Fruit fly (Drosophila melanogaster) whole organism, embryonic: ENCODE measurements around the gene Shal.
A peak's percentile ranks its signal among the peaks of the same experiment; 100 is the strongest.

Experiments
- B-H2 ChIP-seq: fragments of 200-800 bp; sonication (Bioruptor generic); optimal IDR thresholded peaks from 2 replicates; lab custom pipeline; 2018; ENCODE audit warnings: missing biosample characterization, mild to moderate bottlenecking, missing genetic modification characterization
- CG10267 ChIP-seq: fragments of 200-800 bp; sonication (Bioruptor generic); optimal IDR thresholded peaks from 2 replicates; lab custom pipeline; 2018; ENCODE audit warnings: missing biosample characterization, mild to moderate bottlenecking, missing genetic modification characterization, moderate library complexity
- CG10654 ChIP-seq: fragments of 200-800 bp; sonication (Bioruptor generic); optimal IDR thresholded peaks from 2 replicates; lab custom pipeline; 2016; ENCODE audit warnings: missing biosample characterization, missing genetic modification characterization
- CG11456 ChIP-seq: fragments of 200-800 bp; sonication (Bioruptor generic); IDR thresholded peaks from 3 replicates; pipeline ENCODE4 v1.3.6; 2022; ENCODE audit warnings: missing biosample characterization, missing genetic modification characterization
- CG12155 ChIP-seq: fragments of 200-800 bp; sonication (Bioruptor generic); optimal IDR thresholded peaks from 3 replicates; lab custom pipeline; 2016; ENCODE audit warnings: missing biosample characterization, missing genetic modification characterization
- CG12391 ChIP-seq: fragments of 200-800 bp; sonication (Bioruptor generic); optimal IDR thresholded peaks from 3 replicates; lab custom pipeline; 2018; ENCODE audit warnings: missing biosample characterization, mild to moderate bottlenecking, missing genetic modification characterization, moderate library complexity
- CG12744 ChIP-seq: fragments of 200-800 bp; sonication (Bioruptor generic); optimal IDR thresholded peaks from 2 replicates; lab custom pipeline; 2016; ENCODE audit warnings: missing biosample characterization, missing genetic modification characterization
- CG12769 ChIP-seq: fragments of 200-800 bp; sonication (Bioruptor generic); optimal IDR thresholded peaks from 2 replicates; lab custom pipeline; 2019; ENCODE audit warnings: missing biosample characterization, mild to moderate bottlenecking, missing genetic modification characterization, moderate library complexity
- CG13424 ChIP-seq: fragments of 200-800 bp; sonication (Bioruptor generic); optimal IDR thresholded peaks from 2 replicates; lab custom pipeline; 2019; ENCODE audit warnings: missing biosample characterization, mild to moderate bottlenecking, missing genetic modification characterization, moderate library complexity
- CG17829 ChIP-seq: fragments of 200-800 bp; optimal IDR thresholded peaks from 2 replicates; lab custom pipeline; 2019; ENCODE audit warnings: missing biosample characterization, mild to moderate bottlenecking, missing genetic modification characterization, moderate library complexity
- CG18619 ChIP-seq: fragments of 200-800 bp; sonication (Bioruptor generic); optimal IDR thresholded peaks from 3 replicates; lab custom pipeline; 2017; ENCODE audit warnings: missing biosample characterization, mild to moderate bottlenecking, missing genetic modification characterization
- CG30020 ChIP-seq: fragments of 200-800 bp; optimal IDR thresholded peaks from 2 replicates; lab custom pipeline; 2019; ENCODE audit warnings: missing biosample characterization, mild to moderate bottlenecking, missing genetic modification characterization, moderate library complexity
- CG32767 ChIP-seq: fragments of 200-800 bp; sonication (Bioruptor generic); IDR thresholded peaks from 2 replicates; pipeline ENCODE4 v1.3.6; 2022; ENCODE audit warnings: missing biosample characterization, missing genetic modification characterization
- CG34422 ChIP-seq: fragments of 200-800 bp; sonication (Bioruptor generic); IDR thresholded peaks from 3 replicates; pipeline ENCODE4 v1.3.6; 2022; ENCODE audit warnings: missing biosample characterization, missing genetic modification characterization
- CG4360 ChIP-seq: fragments of 200-800 bp; sonication (Bioruptor generic); IDR thresholded peaks from 2 replicates; pipeline ENCODE4 v1.3.6; 2022; ENCODE audit warnings: missing biosample characterization, missing genetic modification characterization
- CG4707 ChIP-seq: fragments of 200-800 bp; sonication (Bioruptor generic); optimal IDR thresholded peaks from 2 replicates; lab custom pipeline; 2018; ENCODE audit warnings: missing biosample characterization, mild to moderate bottlenecking, missing genetic modification characterization, moderate library complexity
- CG6765 ChIP-seq: fragments of 200-800 bp; sonication (Bioruptor generic); optimal IDR thresholded peaks from 3 replicates; lab custom pipeline; 2017; ENCODE audit warnings: missing biosample characterization, mild to moderate bottlenecking, missing genetic modification characterization
- CG7271 ChIP-seq: fragments of 200-800 bp; sonication (Bioruptor generic); optimal IDR thresholded peaks from 2 replicates; lab custom pipeline; 2018; ENCODE audit warnings: missing biosample characterization, mild to moderate bottlenecking, missing genetic modification characterization, moderate library complexity
- CG8290 ChIP-seq, 3 experiments: fragments of 200-800 bp; sonication (Bioruptor generic); optimal IDR thresholded peaks; 2 replicates each; lab custom pipeline; 2016 to 2019; ENCODE audit warnings: missing biosample characterization in 3 of 3, missing genetic modification characterization in 3 of 3, mild to moderate bottlenecking in 2 of 3, moderate library complexity in 1 of 3
- CrebB ChIP-seq: fragments of 200-800 bp; sonication (Bioruptor generic); optimal IDR thresholded peaks from 3 replicates; lab custom pipeline; 2018; ENCODE audit warnings: missing biosample characterization, mild to moderate bottlenecking, missing genetic modification characterization
- Dip3 ChIP-seq: fragments of 200-800 bp; sonication (Bioruptor generic); optimal IDR thresholded peaks from 3 replicates; lab custom pipeline; 2016; ENCODE audit warnings: missing biosample characterization, missing genetic modification characterization
- Dref ChIP-seq: fragments of 200-800 bp; sonication (Bioruptor generic); IDR thresholded peaks from 2 replicates; pipeline ENCODE4 v1.3.6; 2022; ENCODE audit warnings: missing biosample characterization, missing genetic modification characterization
- Fer1 ChIP-seq: fragments of 200-800 bp; sonication (Bioruptor generic); optimal IDR thresholded peaks from 2 replicates; lab custom pipeline; 2017; ENCODE audit warnings: missing biosample characterization, mild to moderate bottlenecking, missing genetic modification characterization
- Gug ChIP-seq: fragments of 200-800 bp; sonication (Bioruptor generic); IDR thresholded peaks from 4 replicates; pipeline ENCODE4 v1.3.6; 2022; ENCODE audit warnings: missing biosample characterization, missing genetic modification characterization
- H2.0 ChIP-seq: fragments of 200-800 bp; sonication (Bioruptor generic); IDR thresholded peaks from 2 replicates; pipeline ENCODE4 v1.3.6; 2022; ENCODE audit warnings: missing biosample characterization, missing genetic modification characterization
- HLH4C ChIP-seq: fragments of 200-800 bp; sonication (Bioruptor generic); IDR thresholded peaks from 3 replicates; pipeline ENCODE4 v1.3.6; 2022; ENCODE audit warnings: missing biosample characterization, missing genetic modification characterization; ENCODE audit not compliant: partially characterized antibody
- Hey ChIP-seq: fragments of 200-800 bp; sonication (Bioruptor generic); optimal IDR thresholded peaks from 3 replicates; lab custom pipeline; 2018; ENCODE audit warnings: missing biosample characterization, mild to moderate bottlenecking, missing genetic modification characterization
- Lhr ChIP-seq: fragments of 200-800 bp; sonication (Bioruptor generic); optimal IDR thresholded peaks from 3 replicates; lab custom pipeline; 2017; ENCODE audit warnings: mild to moderate bottlenecking, missing biosample characterization, missing genetic modification reagents, missing genetic modification characterization
- NfI ChIP-seq: fragments of 200-800 bp; sonication (Bioruptor generic); optimal IDR thresholded peaks from 3 replicates; lab custom pipeline; 2018; ENCODE audit warnings: missing biosample characterization, mild to moderate bottlenecking, missing genetic modification characterization, moderate library complexity
- Oaz ChIP-seq: fragments of 200-800 bp; sonication (Bioruptor generic); IDR thresholded peaks from 2 replicates; pipeline ENCODE4 v1.3.6; 2022; ENCODE audit warnings: missing biosample characterization, missing genetic modification characterization
- Poxn ChIP-seq: fragments of 200-800 bp; sonication (Bioruptor generic); IDR thresholded peaks from 2 replicates; pipeline ENCODE4 v1.3.6; 2022; ENCODE audit warnings: missing biosample characterization, missing genetic modification characterization
- Sin3A ChIP-seq: fragments of >200 bp; optimal IDR thresholded peaks from 2 replicates; lab custom pipeline; 2018
- Sry-δ ChIP-seq: fragments of 200-800 bp; sonication (Bioruptor generic); optimal IDR thresholded peaks from 2 replicates; lab custom pipeline; 2016; ENCODE audit warnings: missing biosample characterization, missing genetic modification characterization
- cad ChIP-seq: fragments of >200 bp; optimal IDR thresholded peaks from 2 replicates; lab custom pipeline; 2017; ENCODE audit warnings: missing biosample characterization, missing genetic modification characterization
- chif ChIP-seq, 2 experiments: fragments of 200-800 bp; sonication (Bioruptor generic); optimal IDR thresholded peaks; 3 replicates each; lab custom pipeline; 2016; ENCODE audit warnings: missing biosample characterization in 2 of 2, missing genetic modification characterization in 2 of 2
- chn ChIP-seq: fragments of 200-800 bp; sonication (Bioruptor generic); optimal IDR thresholded peaks from 2 replicates; lab custom pipeline; 2016; ENCODE audit warnings: missing biosample characterization, missing genetic modification characterization
- croc ChIP-seq: fragments of 200-800 bp; sonication (Bioruptor generic); conservative IDR thresholded peaks from 3 replicates; pipeline ENCODE4 v1.3.6; 2022; ENCODE audit warnings: missing biosample characterization, missing genetic modification characterization
- danr ChIP-seq: fragments of 200-800 bp; sonication (Bioruptor generic); IDR thresholded peaks from 2 replicates; pipeline ENCODE4 v1.3.6; 2022; ENCODE audit warnings: missing biosample characterization, missing genetic modification characterization
- fu2 ChIP-seq: fragments of 200-800 bp; sonication (Bioruptor generic); optimal IDR thresholded peaks from 2 replicates; lab custom pipeline; 2016; ENCODE audit warnings: missing biosample characterization, missing genetic modification characterization
- gce ChIP-seq: fragments of 200-800 bp; sonication (Bioruptor generic); IDR thresholded peaks from 3 replicates; pipeline ENCODE4 v1.3.6; 2022; ENCODE audit warnings: missing biosample characterization, missing genetic modification characterization
- klu ChIP-seq: fragments of 200-800 bp; sonication (Bioruptor generic); IDR thresholded peaks from 2 replicates; pipeline ENCODE4 v1.3.6; 2022; ENCODE audit warnings: missing biosample characterization, missing genetic modification characterization
- mam ChIP-seq: fragments of 200-800 bp; sonication (Bioruptor generic); optimal IDR thresholded peaks from 3 replicates; lab custom pipeline; 2016; ENCODE audit warnings: missing biosample characterization, missing genetic modification characterization
- p53 ChIP-seq: fragments of 200-800 bp; sonication (Bioruptor generic); optimal IDR thresholded peaks from 2 replicates; lab custom pipeline; 2016; ENCODE audit warnings: missing biosample characterization, missing genetic modification characterization
- pfk ChIP-seq: fragments of 200-800 bp; sonication (Bioruptor generic); optimal IDR thresholded peaks from 2 replicates; lab custom pipeline; 2018; ENCODE audit warnings: missing biosample characterization, mild to moderate bottlenecking, missing genetic modification characterization, moderate library complexity
- seq ChIP-seq: fragments of 200-800 bp; sonication (Bioruptor generic); IDR thresholded peaks from 2 replicates; pipeline ENCODE4 v1.3.6; 2022; ENCODE audit warnings: missing biosample characterization, missing genetic modification characterization
- shn ChIP-seq: fragments of 200-800 bp; sonication (Bioruptor generic); optimal IDR thresholded peaks from 3 replicates; lab custom pipeline; 2016; ENCODE audit warnings: missing biosample characterization, missing genetic modification characterization
- sim ChIP-seq: fragments of 200-800 bp; sonication (Bioruptor generic); IDR thresholded peaks from 2 replicates; pipeline ENCODE4 v1.3.6; 2022; ENCODE audit warnings: missing biosample characterization, missing genetic modification characterization
- sna ChIP-seq: fragments of 200-800 bp; sonication (Bioruptor generic); IDR thresholded peaks from 2 replicates; pipeline ENCODE4 v1.3.6; 2022; ENCODE audit warnings: missing biosample characterization, missing genetic modification characterization; ENCODE audit not compliant: partially characterized antibody
- unpg ChIP-seq: fragments of 200-800 bp; sonication (Bioruptor generic); optimal IDR thresholded peaks from 3 replicates; lab custom pipeline; 2018; ENCODE audit warnings: missing biosample characterization, mild to moderate bottlenecking, missing genetic modification characterization, moderate library complexity
- vvl ChIP-seq: fragments of 200-800 bp; sonication (Bioruptor generic); IDR thresholded peaks from 2 replicates; pipeline ENCODE4 v1.3.6; 2022; ENCODE audit warnings: missing biosample characterization, missing genetic modification characterization
- zen ChIP-seq: fragments of 200-800 bp; sonication (Bioruptor generic); optimal IDR thresholded peaks from 3 replicates; lab custom pipeline; 2018; ENCODE audit warnings: missing biosample characterization, mild to moderate bottlenecking, missing genetic modification characterization, moderate library complexity

Shal gene

dm6 chr3L:19590422-19590821 is 6.1 kb upstream of the Shal start, which contains the start of gene CG14100 (continued):
- TF ChIP-seq pfk = peak; percentile 91
- TF ChIP-seq croc = peak; percentile 100
- TF ChIP-seq p53 (GFP tag; lab: Kevin White, UChicago) = peak; percentile 100
- TF ChIP-seq CG13424 (tag; lab: Kevin White, UChicago) = peak; percentile 100
- peak; percentile 100 for TF ChIP-seq CG12155 (GFP tag; lab: Kevin White, UChicago)
- TF ChIP-seq CG12744 (GFP tag; lab: Kevin White, UChicago) = peak; percentile 100
- TF ChIP-seq CG10654 (GFP tag; lab: Kevin White, UChicago) = peak; percentile 100
- TF ChIP-seq cad (GFP tag; lab: Kevin White, UChicago) = no peak
- peak; percentile 100 for TF ChIP-seq klu
- TF ChIP-seq CG6765 (GFP tag; lab: Kevin White, UChicago) = peak; percentile 100
- peak; percentile 100 for TF ChIP-seq CG11456 (GFP tag; lab: Robert Waterston, UW)
- TF ChIP-seq gce (GFP tag; lab: Robert Waterston, UW) = peak; percentile 100
- TF ChIP-seq Sin3A (lab: Kevin White, UChicago) = peak; percentile 11
- TF ChIP-seq CG12769 (tag; lab: Kevin White, UChicago) = peak; percentile 100
- TF ChIP-seq Sry-δ = peak; percentile 94
- TF ChIP-seq CrebB (tag; lab: Kevin White, UChicago) = peak; percentile 100
- peak; percentile 100 for TF ChIP-seq Poxn (GFP tag; lab: Robert Waterston, UW)
- TF ChIP-seq unpg (GFP tag; lab: Kevin White, UChicago) = peak; percentile 100
- peak; percentile 100 for TF ChIP-seq chif (GFP tag; optimal IDR thresholded peaks at IDR 0.05; lab: Kevin White, UChicago)
- no peak for TF ChIP-seq sna (GFP tag; lab: Robert Waterston, UW)
- peak; percentile 100 for TF ChIP-seq danr (GFP tag; lab: Robert Waterston, UW)
- peak; percentile 98 for TF ChIP-seq CG4360 (GFP tag; lab: Robert Waterston, UW)
- TF ChIP-seq shn (GFP tag; lab: Kevin White, UChicago) = peak; percentile 100
- peak; percentile 100 for TF ChIP-seq CG10267 (tag; lab: Kevin White, UChicago)
- TF ChIP-seq CG17829 (tag; lab: Kevin White, UChicago) = peak; percentile 100
- TF ChIP-seq CG34422 (GFP tag; lab: Robert Waterston, UW) = peak; percentile 100
- TF ChIP-seq Hey (tag; lab: Kevin White, UChicago) = peak; percentile 100
- TF ChIP-seq HLH4C (GFP tag; lab: Robert Waterston, UW) = no peak
- TF ChIP-seq Oaz (GFP tag; lab: Robert Waterston, UW) = peak; percentile 100
- peak; percentile 100 for TF ChIP-seq zen (tag; lab: Kevin White, UChicago)
- peak; percentile 100 for TF ChIP-seq CG8290 (GFP tag; optimal IDR thresholded peaks at IDR 0.05; lab: Kevin White, UChicago)
- TF ChIP-seq CG8290 (tag; optimal IDR thresholded peaks at IDR 0.05; lab: Kevin White, UChicago) = peak; percentile 100
- peak; percentile 100 for TF ChIP-seq CG12391 (tag; lab: Kevin White, UChicago)
- TF ChIP-seq Gug (GFP tag; lab: Robert Waterston, UW) = peak; percentile 100
- TF ChIP-seq CG18619 = peak; percentile 100
- TF ChIP-seq NfI (GFP tag; lab: Kevin White, UChicago) = peak; percentile 100
- TF ChIP-seq Lhr = peak; percentile 100
- TF ChIP-seq vvl (GFP tag; lab: Robert Waterston, UW) = peak; percentile 100
- peak; percentile 100 for TF ChIP-seq Dip3 (GFP tag; lab: Kevin White, UChicago)
- peak; percentile 100 for TF ChIP-seq Fer1 (GFP tag; lab: Kevin White, UChicago)
- TF ChIP-seq CG32767 (GFP tag; lab: Robert Waterston, UW) = peak; percentile 100
- TF ChIP-seq B-H2 (GFP tag; lab: Kevin White, UChicago) = peak; percentile 100
- peak; percentile 100 for TF ChIP-seq sim
- TF ChIP-seq seq (GFP tag; lab: Robert Waterston, UW) = peak; percentile 100
- peak; percentile 69 for TF ChIP-seq Dref
- peak; percentile 100 for TF ChIP-seq CG7271 (tag; lab: Kevin White, UChicago)
- peak; percentile 100 for TF ChIP-seq mam (GFP tag; lab: Kevin White, UChicago)
- TF ChIP-seq H2.0 (GFP tag; lab: Robert Waterston, UW) = peak; percentile 100
- TF ChIP-seq chn (GFP tag; lab: Kevin White, UChicago) = peak; percentile 100
- TF ChIP-seq CG4707 (GFP tag; lab: Kevin White, UChicago) = peak; percentile 100
- TF ChIP-seq fu2 = peak; percentile 100
- TF ChIP-seq CG30020 (tag; lab: Kevin White, UChicago) = peak; percentile 94
